Fruit fly (Drosophila melanogaster) S2 (cell line): ENCODE data around the gene dlp.

Source experiments
- CG8478 ChIP-seq: fragments of >200 bp; optimal IDR thresholded peaks from 2 replicates; lab custom pipeline; 2018
- CTCF ChIP-seq, 2 experiments: fragments of >200 bp; optimal IDR thresholded peaks; 2 replicates each; lab custom pipeline; 2018

Gene dlp

DNA sequence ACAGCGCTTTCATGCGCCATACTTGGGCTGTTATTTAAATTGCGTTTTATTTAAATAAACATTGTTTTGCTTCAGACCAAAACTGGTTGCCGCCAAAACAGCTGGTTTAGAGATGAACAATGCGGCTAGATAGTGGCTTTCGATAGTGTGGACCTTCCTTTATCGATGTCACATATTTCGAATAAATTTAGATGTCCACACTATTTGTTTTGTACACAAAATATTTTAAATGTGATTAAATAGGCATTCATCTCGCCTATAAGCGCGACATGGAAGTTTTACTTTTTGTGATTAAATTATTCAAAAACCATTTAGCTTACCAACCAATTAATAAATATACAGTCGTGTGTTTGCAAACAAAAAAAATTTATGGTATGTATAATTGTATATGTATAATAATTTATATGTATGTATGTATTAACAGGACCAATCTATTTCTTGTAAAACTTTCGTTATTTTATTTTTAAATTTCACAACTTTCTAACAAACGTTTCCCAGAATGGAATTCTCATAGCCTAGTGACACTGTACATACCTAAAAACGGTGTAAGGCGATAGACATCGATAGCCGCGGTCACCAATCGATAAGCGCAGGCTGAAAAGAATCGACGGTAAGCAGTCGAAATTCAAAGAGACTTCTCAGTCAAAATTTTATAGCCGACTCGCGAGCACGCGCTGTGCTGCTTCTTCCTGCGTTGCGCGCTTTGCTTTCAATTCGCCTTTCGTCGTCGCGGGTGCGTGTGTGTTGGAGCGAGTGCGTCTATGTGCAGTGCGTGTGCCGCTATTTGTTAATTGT is at the start of gene dlp, which contains the start of gene RecQ5:
TSS of gene dlp (plus strand) at position 638 of the 795 bp plus-strand sequence.
TSS of gene RecQ5 (minus strand) at position 114 of the 795 bp plus-strand sequence.
- TF ChIP-seq CTCF (optimal IDR thresholded peaks at IDR 0.05; lab: Kevin White, UChicago): no peak
- no peak for TF ChIP-seq CG8478 (lab: Kevin White, UChicago)

DNA sequence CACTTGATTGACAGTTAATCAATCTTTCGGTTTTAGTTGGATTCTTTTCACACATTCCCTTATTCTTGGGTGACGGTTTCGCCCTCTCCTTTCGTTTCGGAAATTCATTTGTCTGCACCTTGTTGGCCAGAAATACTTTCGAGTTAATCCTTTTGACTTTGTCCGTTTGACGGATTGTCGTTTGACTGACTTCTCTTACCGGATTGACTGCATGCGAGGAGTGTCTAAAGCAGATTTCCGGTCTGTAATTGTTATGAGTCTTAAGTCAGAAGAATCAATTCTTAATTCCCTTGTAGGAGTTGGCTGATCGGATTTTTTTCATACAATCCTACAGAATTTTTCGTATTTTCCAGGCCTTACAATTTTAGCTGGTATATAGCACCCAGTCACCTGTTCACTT is 49.7 kb upstream of the dlp start:
- TF ChIP-seq CTCF (optimal IDR thresholded peaks at IDR 0.05; lab: Kevin White, UChicago) (no peak), CG8478 (lab: Kevin White, UChicago) (no peak)

DNA sequence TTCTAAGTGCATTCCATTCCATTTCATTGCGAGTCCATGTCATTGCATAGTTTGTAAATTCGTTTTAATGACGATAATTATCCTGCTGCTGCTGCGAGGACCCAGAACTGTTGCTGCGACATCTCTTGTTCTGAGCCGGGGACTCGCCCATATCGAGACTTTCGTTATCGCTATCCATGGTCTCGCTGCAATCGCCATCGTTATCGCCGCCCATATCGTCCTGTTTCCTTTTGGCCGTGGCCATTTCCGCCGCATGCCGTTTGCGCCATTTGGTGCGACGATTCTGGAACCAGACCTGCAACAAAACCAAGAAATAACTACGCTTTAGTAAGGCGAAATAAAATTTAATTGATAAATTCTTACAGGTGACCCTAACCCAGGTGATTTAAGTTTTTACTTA is 48.6 kb upstream of the dlp start:
- no peak for TF ChIP-seq CTCF (optimal IDR thresholded peaks at IDR 0.05; lab: Kevin White, UChicago)
- TF ChIP-seq CG8478 (lab: Kevin White, UChicago): no peak

DNA sequence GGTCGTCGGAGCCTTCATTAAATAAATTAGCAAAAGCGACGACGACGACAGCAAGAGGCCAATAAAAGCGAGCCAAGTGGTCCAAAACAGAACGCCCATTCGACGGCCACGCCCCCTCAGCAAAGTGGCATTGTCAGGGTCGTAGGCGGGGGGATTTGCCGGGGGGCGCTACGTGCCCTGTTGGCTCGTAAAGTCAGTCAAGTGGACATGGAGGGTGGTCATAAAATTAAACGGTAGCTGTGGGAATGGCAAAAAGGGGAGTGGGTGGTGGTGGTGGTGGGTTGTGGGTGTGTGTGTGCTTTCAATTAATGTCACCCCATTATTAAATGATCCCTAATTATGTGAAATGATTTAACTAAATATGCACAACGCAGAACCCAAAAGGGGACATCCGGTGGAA is 41.4 kb upstream of the dlp start:
- no peak for TF ChIP-seq CG8478 (lab: Kevin White, UChicago)

DNA sequence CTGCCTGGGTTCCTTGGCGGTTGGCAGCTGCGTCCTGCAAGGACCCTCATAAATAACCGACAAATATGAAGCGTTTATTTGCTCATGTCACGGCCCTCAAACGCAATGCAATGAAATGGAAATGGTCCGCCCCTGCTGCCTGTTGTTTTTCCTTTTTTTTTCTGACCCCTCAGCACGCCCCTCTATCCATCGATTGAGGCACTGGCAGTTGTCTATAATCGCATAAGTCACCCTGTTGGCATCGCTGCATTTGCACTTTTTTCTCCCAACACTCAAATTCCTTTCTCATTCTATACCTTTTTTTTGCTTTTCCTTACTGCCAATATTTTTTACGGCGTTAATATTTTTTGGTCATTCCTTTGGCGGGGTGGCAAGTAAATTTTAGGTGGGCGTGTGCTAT is 40.2 kb upstream of the dlp start:
- no peak for TF ChIP-seq CTCF (optimal IDR thresholded peaks at IDR 0.05; lab: Kevin White, UChicago)
- TF ChIP-seq CG8478 (lab: Kevin White, UChicago): no peak

DNA sequence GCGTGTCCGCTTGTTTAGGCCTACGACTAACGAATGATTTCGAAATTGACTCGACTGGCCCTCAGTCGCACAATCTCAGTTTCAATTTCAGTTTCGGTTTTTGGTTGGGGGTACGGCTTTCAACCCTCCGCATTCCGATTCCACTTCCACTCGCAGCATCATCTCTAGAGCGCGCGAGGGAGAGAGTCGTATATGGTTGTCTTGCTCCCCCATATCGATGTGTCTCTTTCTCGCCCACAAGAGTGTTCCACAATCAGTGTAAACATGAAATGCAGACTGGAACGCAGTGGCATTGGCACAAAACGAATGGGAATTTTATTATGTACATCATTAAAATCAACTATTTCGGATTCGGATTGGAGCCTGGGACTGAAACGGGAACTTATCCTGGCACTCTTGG is 32.9 kb upstream of the dlp start, which contains the start of gene HGTX:
TSS of gene HGTX (minus strand) at position 38 of the 400 bp plus-strand sequence.
- TF ChIP-seq CG8478 (lab: Kevin White, UChicago): no peak
- TF ChIP-seq CTCF (optimal IDR thresholded peaks at IDR 0.05; lab: Kevin White, UChicago): peak; percentile 41 to 49

DNA sequence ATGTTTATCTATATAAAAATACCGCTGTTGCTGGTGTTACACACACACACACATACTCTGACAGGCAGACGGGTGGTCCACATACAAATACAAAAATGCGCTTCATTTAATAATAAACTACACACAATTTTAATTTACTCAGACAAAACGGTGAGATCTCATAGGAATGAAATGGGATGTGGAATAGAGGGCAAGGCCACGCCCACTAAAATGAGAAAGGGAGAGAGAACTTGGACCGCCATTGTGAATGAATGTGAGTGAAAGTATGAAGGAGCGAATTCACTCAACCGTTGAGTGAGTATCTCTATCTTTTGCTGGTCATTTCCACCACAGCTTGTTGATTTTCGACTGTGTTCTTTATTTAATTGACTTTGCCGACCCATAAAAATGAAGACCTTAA is 31.8 kb upstream of the dlp start:
- TF ChIP-seq CTCF (optimal IDR thresholded peaks at IDR 0.05; lab: Kevin White, UChicago): no peak
- TF ChIP-seq CG8478 (lab: Kevin White, UChicago): no peak

DNA sequence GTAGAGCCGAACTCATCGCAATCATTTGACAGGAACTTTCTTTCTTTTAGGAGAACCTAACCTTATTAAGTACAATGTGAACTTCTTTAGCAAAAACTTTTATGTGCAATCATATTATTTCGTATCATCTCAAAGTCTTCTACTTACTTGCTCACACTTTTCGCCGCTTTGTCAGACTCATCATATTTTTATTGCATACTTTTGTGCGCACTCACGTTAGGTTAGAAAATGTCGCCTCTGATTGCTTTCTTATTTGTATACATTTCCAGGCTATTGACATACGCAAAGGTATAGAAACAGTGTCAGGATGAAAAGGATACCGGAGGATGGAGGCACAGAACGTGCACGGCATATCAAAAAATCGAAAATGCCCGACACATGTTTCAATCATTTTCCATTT is 29.2 kb upstream of the dlp start:
- no peak for TF ChIP-seq CG8478 (lab: Kevin White, UChicago)
- TF ChIP-seq CTCF (optimal IDR thresholded peaks at IDR 0.05; lab: Kevin White, UChicago): peak; percentile 69 to 72

DNA sequence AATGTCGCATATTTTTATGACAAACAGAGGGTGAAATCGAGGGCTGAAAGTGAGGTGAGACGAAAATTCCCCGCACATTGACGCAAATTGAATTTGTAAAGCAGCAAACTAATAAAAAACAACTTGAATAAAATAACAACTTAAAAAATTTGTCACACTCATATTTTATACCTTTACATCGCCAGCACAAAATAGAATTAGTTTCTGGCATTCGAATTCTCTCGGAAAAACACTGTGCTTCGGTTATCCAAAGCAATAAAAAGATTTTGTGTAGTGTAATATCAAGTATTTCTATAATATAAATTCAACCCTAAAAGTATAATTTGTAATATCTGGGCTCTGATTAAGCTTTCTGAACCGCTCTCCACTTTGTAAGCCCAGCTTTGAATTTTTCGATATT is 27.1 kb upstream of the dlp start:
- TF ChIP-seq CG8478 (lab: Kevin White, UChicago) (no peak), CTCF (optimal IDR thresholded peaks at IDR 0.05; lab: Kevin White, UChicago) (no peak)

DNA sequence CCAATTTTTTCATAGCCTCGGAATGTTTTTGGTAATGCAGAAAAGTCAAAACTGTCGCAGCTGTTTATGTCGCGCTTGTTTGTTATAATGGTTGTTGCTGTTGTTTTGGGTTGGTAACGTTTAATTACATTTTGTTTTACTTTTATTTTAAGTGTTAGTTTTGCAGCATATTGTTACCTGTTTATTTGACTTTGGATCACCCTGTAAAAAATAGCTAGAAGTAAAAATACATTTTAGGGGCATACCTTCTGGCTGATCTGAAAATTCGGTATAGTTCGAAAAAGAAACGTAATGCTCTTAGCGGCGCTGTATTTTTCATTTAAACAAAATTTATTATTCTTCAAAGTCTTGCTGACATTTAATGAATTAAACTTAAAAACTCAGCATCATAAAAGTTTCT is 24.8 kb upstream of the dlp start:
- TF ChIP-seq CTCF (optimal IDR thresholded peaks at IDR 0.05; lab: Kevin White, UChicago) (peak; percentile 69 to 88), CG8478 (lab: Kevin White, UChicago) (no peak)

DNA sequence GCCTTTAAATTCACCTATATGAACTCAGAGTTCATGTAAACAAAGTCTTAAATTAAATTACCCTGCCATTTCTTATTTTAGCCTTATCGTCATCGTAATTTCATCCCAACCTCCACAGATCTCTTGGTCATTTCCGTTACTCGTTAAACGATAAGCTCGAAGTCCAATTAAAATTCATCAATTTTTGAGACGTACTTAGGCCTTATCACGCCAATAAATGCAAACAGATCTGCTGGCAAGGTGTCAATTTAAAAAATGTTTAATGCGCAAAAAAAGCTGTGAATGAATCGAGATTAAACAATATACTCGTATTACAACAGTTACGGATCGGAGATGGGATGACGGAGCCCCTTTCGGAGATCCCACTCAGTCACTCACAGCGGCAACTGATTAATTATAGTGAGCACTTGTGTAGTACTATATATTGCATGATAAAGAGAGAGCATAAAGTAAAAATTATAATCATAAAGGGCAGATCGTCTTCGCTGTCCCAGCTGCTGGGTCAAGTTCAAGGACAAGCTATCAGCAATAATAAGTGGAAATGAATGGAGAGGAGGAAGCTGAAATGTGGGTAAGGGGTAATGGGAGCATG is 23.2 kb upstream of the dlp start:
- TF ChIP-seq CTCF (optimal IDR thresholded peaks at IDR 0.05; lab: Kevin White, UChicago) (no peak), CG8478 (lab: Kevin White, UChicago) (no peak)

DNA sequence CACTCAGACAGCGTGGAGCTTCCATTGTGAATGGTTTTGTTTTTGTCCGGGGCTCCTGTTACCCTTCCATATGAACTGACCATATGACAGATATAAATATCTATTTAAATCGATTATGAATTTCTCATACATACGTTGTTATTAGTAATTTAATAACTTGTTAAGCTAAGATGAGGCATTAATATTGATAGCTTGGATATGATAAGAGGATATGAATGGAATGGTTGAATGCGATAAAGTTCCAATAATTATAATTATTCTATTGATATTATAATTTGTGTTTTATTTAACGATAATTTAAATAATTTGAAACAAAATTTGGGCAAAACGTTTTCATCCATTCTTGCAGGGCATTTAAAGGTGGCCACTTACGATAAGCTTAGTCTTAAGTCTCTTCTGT is 21.9 kb upstream of the dlp start:
- no peak for TF ChIP-seq CTCF (optimal IDR thresholded peaks at IDR 0.05; lab: Kevin White, UChicago)
- TF ChIP-seq CG8478 (lab: Kevin White, UChicago): no peak

DNA sequence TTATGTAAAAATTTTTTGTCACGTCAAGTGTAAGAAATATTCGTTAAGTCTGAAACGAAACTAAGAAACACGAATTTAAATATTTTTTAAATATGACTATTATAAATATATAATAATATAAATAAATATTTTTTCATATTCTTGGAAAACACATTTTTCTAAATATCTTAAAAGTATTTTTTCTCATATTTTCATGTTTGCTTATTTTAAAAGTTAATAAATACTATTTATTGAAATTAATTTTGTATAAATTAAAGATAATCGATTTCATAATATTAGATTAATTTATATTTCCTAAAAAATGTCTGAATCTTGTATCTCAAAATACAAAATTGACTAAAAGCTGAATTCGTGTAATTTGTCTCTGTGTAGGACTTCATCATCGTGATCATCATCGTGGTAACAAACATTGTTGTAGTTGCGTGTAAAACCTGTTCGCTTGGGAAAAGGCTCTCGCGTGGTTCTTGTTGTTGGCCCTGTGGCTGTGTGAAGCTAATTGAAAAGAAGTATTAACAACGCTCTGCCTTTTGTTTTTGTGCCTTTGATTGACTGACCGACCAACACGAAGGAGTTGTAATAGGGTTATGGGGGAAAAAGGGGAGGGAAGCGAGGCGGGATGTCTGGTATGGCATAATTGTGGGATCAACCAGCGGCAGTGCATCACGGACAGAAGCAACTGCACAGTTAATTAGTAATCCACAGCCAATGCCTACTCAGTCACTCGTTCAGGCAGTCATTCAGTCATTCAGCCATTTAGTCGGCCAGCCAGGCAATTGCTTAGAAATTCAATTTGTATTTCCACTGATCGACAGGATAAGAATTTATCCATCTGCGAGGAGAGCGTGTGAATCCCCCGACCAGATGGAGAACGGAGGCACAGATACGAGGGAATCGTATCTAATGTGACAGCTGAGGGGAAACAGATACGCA is 20.7 kb upstream of the dlp start:
- TF ChIP-seq CG8478 (lab: Kevin White, UChicago) (no peak), CTCF (optimal IDR thresholded peaks at IDR 0.05; lab: Kevin White, UChicago) (no peak)

DNA sequence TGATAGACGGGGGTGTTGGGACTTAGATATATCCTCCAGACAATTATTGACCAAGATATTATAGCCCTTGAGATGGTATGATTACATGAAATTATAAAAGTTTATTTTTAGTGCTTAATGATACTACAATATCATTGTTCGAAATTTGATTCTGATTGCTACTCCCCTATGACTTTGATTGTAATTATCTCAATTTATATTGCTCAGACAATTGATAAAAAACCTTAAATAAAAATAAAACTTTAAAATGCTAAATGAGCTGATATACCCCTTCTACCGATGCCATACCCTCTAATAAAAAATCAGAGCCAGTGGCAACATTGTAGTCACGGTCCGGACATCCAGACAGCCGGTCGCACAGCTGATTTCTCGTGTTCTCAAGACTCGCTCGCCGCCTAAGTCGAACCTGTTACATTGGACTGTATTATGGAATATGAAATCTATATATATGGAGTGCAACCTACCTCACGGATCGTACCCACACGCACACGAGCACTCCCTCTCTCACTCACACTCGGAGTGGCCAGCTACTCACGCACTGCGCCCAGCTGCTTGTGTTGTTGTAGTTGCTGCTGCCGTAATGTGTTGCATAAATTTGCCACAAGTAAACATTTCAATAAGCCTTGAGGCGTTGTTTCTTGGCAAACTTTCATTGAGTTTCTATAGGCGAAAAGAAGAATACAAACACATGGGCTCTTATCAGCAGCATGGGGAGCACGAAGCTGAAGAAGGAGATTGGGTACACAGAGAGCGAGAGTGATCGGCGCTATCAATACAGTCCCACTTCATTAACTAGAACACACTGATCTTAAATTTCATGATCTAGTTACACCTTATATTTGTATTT is 19.2 kb upstream of the dlp start:
- TF ChIP-seq CTCF (optimal IDR thresholded peaks at IDR 0.05; lab: Kevin White, UChicago) (no peak), CG8478 (lab: Kevin White, UChicago) (no peak)
